Worm (Caenorhabditis elegans) whole organism, L2 larva: ENCODE results near the gene oig-1.

Experiments used
- C34F6.9 ChIP-seq: fragments of 150-350 bp; optimal IDR thresholded peaks from 2 replicates; lab custom pipeline; 2014; ENCODE audit warnings: missing biosample characterization, missing genetic modification characterization
- R02D3.7 ChIP-seq: fragments of 150-350 bp; optimal IDR thresholded peaks from 2 replicates; lab custom pipeline; 2014; ENCODE audit warnings: missing biosample characterization, missing genetic modification characterization
- Y55F3AM.14 ChIP-seq: fragments of 200-800 bp; sonication (Bioruptor generic); optimal IDR thresholded peaks from 2 replicates; lab custom pipeline; 2018; ENCODE audit warnings: mild to moderate bottlenecking, missing genetic modification characterization, missing compliant biosample characterization
- ZK546.5 ChIP-seq: sonication (generic microtip); optimal IDR thresholded peaks from 2 replicates; lab custom pipeline; 2017; ENCODE audit warnings: missing biosample characterization, missing genetic modification characterization
- aly-2 ChIP-seq: fragments of 150-350 bp; optimal IDR thresholded peaks from 2 replicates; lab custom pipeline; 2014; ENCODE audit warnings: missing biosample characterization, missing genetic modification characterization
- ama-1 ChIP-seq: fragments of 150-350 bp; optimal IDR thresholded peaks from 2 replicates; lab custom pipeline; 2018; ENCODE audit warnings: inconsistent platforms
- blmp-1 ChIP-seq: sonication (generic microtip); optimal IDR thresholded peaks from 2 replicates; lab custom pipeline; 2017; ENCODE audit warnings: missing genetic modification characterization, mild to moderate bottlenecking, missing compliant biosample characterization, antibody characterized with exemption, moderate library complexity; ENCODE audit not compliant: insufficient read depth
- ceh-16 ChIP-seq: fragments of 150-350 bp; optimal IDR thresholded peaks from 2 replicates; lab custom pipeline; 2014; ENCODE audit warnings: missing biosample characterization, missing genetic modification characterization
- crh-2 ChIP-seq: sonication (generic microtip); optimal IDR thresholded peaks from 2 replicates; lab custom pipeline; 2017; ENCODE audit warnings: missing biosample characterization, missing genetic modification characterization
- egl-27 ChIP-seq: sonication (generic microtip); optimal IDR thresholded peaks from 3 replicates; lab custom pipeline; 2017; ENCODE audit warnings: missing biosample characterization, missing genetic modification reagents, missing genetic modification characterization
- elt-1 ChIP-seq: fragments of 150-350 bp; optimal IDR thresholded peaks from 2 replicates; lab custom pipeline; 2014; ENCODE audit warnings: missing biosample characterization, missing genetic modification characterization
- fos-1 ChIP-seq: fragments of 150-350 bp; optimal IDR thresholded peaks from 2 replicates; lab custom pipeline; 2014; ENCODE audit warnings: missing biosample characterization, missing genetic modification characterization
- lin-13 ChIP-seq: fragments of 150-350 bp; optimal IDR thresholded peaks from 2 replicates; lab custom pipeline; 2014; ENCODE audit warnings: missing biosample characterization, missing genetic modification reagents, missing genetic modification characterization
- lin-39 ChIP-seq: fragments of 150-350 bp; optimal IDR thresholded peaks from 2 replicates; lab custom pipeline; 2014; ENCODE audit warnings: missing biosample characterization, missing genetic modification reagents, missing genetic modification characterization
- lsy-2 ChIP-seq, 2 experiments: fragments of 150-350 bp in 1 of 2; sonication (generic microtip) in 1 of 2; optimal IDR thresholded peaks; 2 replicates each; lab custom pipeline; 2014 to 2017; ENCODE audit warnings: missing biosample characterization in 2 of 2, missing genetic modification characterization in 2 of 2
- mab-5 ChIP-seq: fragments of 150-350 bp; optimal IDR thresholded peaks from 2 replicates; lab custom pipeline; 2014; ENCODE audit warnings: missing biosample characterization, missing genetic modification characterization
- mbf-1 ChIP-seq: sonication (generic microtip); optimal IDR thresholded peaks from 2 replicates; lab custom pipeline; 2017; ENCODE audit warnings: missing biosample characterization, missing genetic modification characterization
- mdl-1 ChIP-seq, 2 experiments: fragments of 150-350 bp in 1 of 2; sonication (generic microtip) in 1 of 2; optimal IDR thresholded peaks; 2 replicates each; lab custom pipeline; 2017; ENCODE audit warnings: missing biosample characterization in 2 of 2, missing genetic modification characterization in 2 of 2
- nhr-10 ChIP-seq: sonication (generic microtip); optimal IDR thresholded peaks from 2 replicates; lab custom pipeline; 2017; ENCODE audit warnings: missing biosample characterization, missing genetic modification characterization
- nhr-11 ChIP-seq: fragments of 150-350 bp; optimal IDR thresholded peaks from 2 replicates; lab custom pipeline; 2014; ENCODE audit warnings: missing biosample characterization, missing genetic modification characterization
- nhr-12 ChIP-seq: fragments of 150-350 bp; optimal IDR thresholded peaks from 2 replicates; lab custom pipeline; 2014; ENCODE audit warnings: missing biosample characterization, missing genetic modification characterization
- nhr-21 ChIP-seq: fragments of 150-350 bp; optimal IDR thresholded peaks from 2 replicates; lab custom pipeline; 2014; ENCODE audit warnings: missing biosample characterization, missing genetic modification characterization
- nhr-23 ChIP-seq: fragments of 150-350 bp; optimal IDR thresholded peaks from 2 replicates; lab custom pipeline; 2014; ENCODE audit warnings: missing biosample characterization, missing genetic modification reagents, missing genetic modification characterization
- nhr-237 ChIP-seq: fragments of 150-350 bp; optimal IDR thresholded peaks from 2 replicates; lab custom pipeline; 2014; ENCODE audit warnings: missing biosample characterization, missing genetic modification characterization
- nhr-25 ChIP-seq: fragments of 150-350 bp; sonication (generic microtip); optimal IDR thresholded peaks from 3 replicates; lab custom pipeline; 2014; ENCODE audit warnings: missing biosample characterization, missing genetic modification characterization
- nhr-77 ChIP-seq: fragments of 150-350 bp; optimal IDR thresholded peaks from 2 replicates; lab custom pipeline; 2014; ENCODE audit warnings: missing biosample characterization, missing genetic modification characterization
- peb-1 ChIP-seq: fragments of 150-350 bp; optimal IDR thresholded peaks from 2 replicates; lab custom pipeline; 2014; ENCODE audit warnings: missing biosample characterization, missing genetic modification characterization
- sem-4 ChIP-seq: fragments of 150-350 bp; optimal IDR thresholded peaks from 2 replicates; lab custom pipeline; 2014; ENCODE audit warnings: missing biosample characterization, missing genetic modification reagents, missing genetic modification characterization
- sma-3 ChIP-seq: sonication (generic microtip); optimal IDR thresholded peaks from 2 replicates; lab custom pipeline; 2016; ENCODE audit warnings: missing genetic modification reagents, missing genetic modification characterization, missing compliant biosample characterization
- sma-9 ChIP-seq, 2 experiments: fragments of 150-350 bp in 1 of 2; sonication (generic microtip) in 1 of 2; optimal IDR thresholded peaks; 2 replicates each; lab custom pipeline; 2014 to 2016; ENCODE audit warnings: missing genetic modification characterization in 2 of 2, mild to moderate bottlenecking in 1 of 2, missing biosample characterization in 1 of 2, missing compliant biosample characterization in 1 of 2, missing genetic modification reagents in 1 of 2, moderate library complexity in 1 of 2
- snpc-4 ChIP-seq: fragments of 150-350 bp; optimal IDR thresholded peaks from 2 replicates; lab custom pipeline; 2014; ENCODE audit warnings: missing biosample characterization, missing genetic modification characterization
- unc-39 ChIP-seq: fragments of 150-350 bp; optimal IDR thresholded peaks from 2 replicates; lab custom pipeline; 2014; ENCODE audit warnings: missing biosample characterization, missing genetic modification characterization
- unc-55 ChIP-seq: fragments of 150-350 bp; sonication (generic microtip); optimal IDR thresholded peaks from 3 replicates; lab custom pipeline; 2014; ENCODE audit warnings: missing biosample characterization, missing genetic modification reagents, missing genetic modification characterization
- unc-62 ChIP-seq: fragments of 150-350 bp; optimal IDR thresholded peaks from 2 replicates; lab custom pipeline; 2014; ENCODE audit warnings: missing biosample characterization, missing genetic modification reagents, missing genetic modification characterization
- zag-1 ChIP-seq: fragments of 150-350 bp; optimal IDR thresholded peaks from 2 replicates; lab custom pipeline; 2014; ENCODE audit warnings: missing biosample characterization, missing genetic modification characterization
- ztf-1 ChIP-seq: fragments of 200-800 bp; sonication (Bioruptor generic); conservative IDR thresholded peaks from 2 replicates; pipeline ENCODE4 v1.3.6; 2022; ENCODE audit warnings: missing genetic modification characterization, missing compliant biosample characterization
- ztf-11 ChIP-seq: sonication (generic microtip); optimal IDR thresholded peaks from 2 replicates; lab custom pipeline; 2017; ENCODE audit warnings: missing biosample characterization, missing genetic modification characterization
- ztf-4 ChIP-seq: fragments of 150-350 bp; optimal IDR thresholded peaks from 2 replicates; lab custom pipeline; 2014; ENCODE audit warnings: missing biosample characterization, missing genetic modification characterization

The oig-1 gene

DNA sequence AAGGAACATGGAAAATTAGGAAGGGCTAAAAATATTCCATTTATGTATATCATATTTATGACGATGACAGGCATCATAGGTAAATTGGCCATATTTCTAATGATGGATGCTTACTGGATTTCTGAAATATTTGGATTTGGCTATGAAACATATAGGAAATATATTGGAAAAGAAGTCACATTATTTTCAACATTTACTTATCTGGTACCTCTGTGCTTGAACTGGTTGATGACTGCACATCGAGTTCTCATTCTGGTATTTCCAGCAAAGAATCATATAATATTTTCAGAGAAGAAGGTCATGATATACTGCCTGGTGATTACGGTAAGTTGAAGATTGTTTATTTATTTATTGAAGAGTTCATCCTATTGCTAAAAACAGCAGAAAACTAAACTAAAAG lies 7.2 kb upstream of the oig-1 start, which contains the start of gene srxa-5:
Gene srxa-5 (plus strand): TSS at position 301 of the 400 bp plus-strand sequence.
- no peak for TF ChIP-seq nhr-10 (tag; lab: Kevin White, UChicago)
- TF ChIP-seq mdl-1 (tag; optimal IDR thresholded peaks at IDR 0.05; lab: Kevin White, UChicago) = no peak
- TF ChIP-seq unc-55 (GFP tag; lab: Kevin White, UChicago) = no peak
- TF ChIP-seq peb-1 (tag; lab: Kevin White, UChicago) = no peak
- no peak for TF ChIP-seq nhr-12 (tag; lab: Kevin White, UChicago)
- TF ChIP-seq unc-39 (tag; lab: Kevin White, UChicago) = no peak
- TF ChIP-seq lin-39 (tag; lab: Kevin White, UChicago) = no peak
- no peak for TF ChIP-seq nhr-21
- TF ChIP-seq nhr-237 (tag; lab: Kevin White, UChicago) = no peak
- no peak for TF ChIP-seq sma-9 (GFP tag; optimal IDR thresholded peaks at IDR 0.05; lab: Kevin White, UChicago)
- no peak for TF ChIP-seq sma-9 (tag; optimal IDR thresholded peaks at IDR 0.05; lab: Kevin White, UChicago)
- TF ChIP-seq nhr-23 (tag; lab: Kevin White, UChicago) = no peak
- TF ChIP-seq sem-4 (tag; lab: Kevin White, UChicago) = no peak
- TF ChIP-seq mbf-1 = no peak
- no peak for TF ChIP-seq crh-2 (tag; lab: Kevin White, UChicago)
- no peak for TF ChIP-seq ztf-1 (GFP tag; lab: Robert Waterston, UW)
- TF ChIP-seq ama-1 (lab: Kevin White, UChicago) = no peak
- no peak for TF ChIP-seq elt-1

DNA sequence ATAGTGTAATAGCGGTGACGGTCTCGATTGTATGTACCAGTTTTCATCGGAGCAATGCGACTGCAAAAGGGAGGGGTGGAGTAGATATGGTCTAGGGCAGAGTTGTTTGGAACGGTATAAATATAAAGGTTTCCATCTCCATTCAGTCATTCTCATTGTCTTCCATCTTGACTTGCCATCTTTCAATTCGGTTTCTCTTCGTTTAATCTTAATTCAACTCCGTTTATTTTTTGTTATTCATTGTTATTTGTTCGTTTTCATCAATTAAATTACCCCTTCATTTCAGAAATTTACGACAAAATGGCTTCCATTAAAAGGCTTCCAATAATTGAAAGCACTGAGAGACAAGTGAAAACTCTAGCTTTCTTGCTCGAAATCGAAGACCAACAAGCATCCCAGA lies 5.6 kb upstream of the oig-1 start, which contains the start of gene C09E7.11:
Gene C09E7.11 (plus strand): TSS at position 301 of the 400 bp plus-strand sequence.
- TF ChIP-seq blmp-1 (tag; lab: Kevin White, UChicago) (no peak), nhr-77 (tag; lab: Kevin White, UChicago) (no peak), lin-13 (GFP tag; lab: Kevin White, UChicago) (no peak), zag-1 (no peak), nhr-25 (tag; lab: Kevin White, UChicago) (no peak)

ce11 chrIII:6527902-6528301 lies 2.4 kb upstream of the oig-1 start, which contains the start of gene pqn-10:
pqn-10 (plus strand) TSS chrIII:6528202.
- no peak for TF ChIP-seq ztf-11 (tag; lab: Kevin White, UChicago)
- no peak for TF ChIP-seq blmp-1 (tag; lab: Kevin White, UChicago)
- TF ChIP-seq, all 48 proteins: peak for 0

DNA sequence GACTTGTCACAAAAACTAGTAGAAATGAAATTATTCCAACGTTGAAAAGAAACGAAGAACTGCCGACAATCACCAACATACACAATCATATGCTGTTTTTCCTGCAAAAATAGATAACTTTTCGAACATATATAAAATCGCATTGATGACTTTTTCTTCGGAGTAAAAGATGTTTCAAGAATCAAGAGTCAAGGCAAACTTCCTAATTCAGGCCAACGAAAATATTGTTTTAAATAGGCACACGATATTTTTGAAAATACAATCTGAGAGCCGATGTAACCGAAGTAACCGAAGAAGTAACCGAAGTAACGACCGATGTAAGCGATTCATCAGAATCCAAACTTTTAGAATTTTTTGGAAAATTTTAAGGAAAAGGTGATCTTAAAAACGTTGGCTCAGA lies 5.5 kb downstream of the oig-1 start, which contains the start of gene C09E7.10:
Gene C09E7.10 (minus strand): TSS at position 101 of the 400 bp plus-strand sequence.
- TF ChIP-seq C34F6.9 (no peak), nhr-10 (tag; lab: Kevin White, UChicago) (no peak), R02D3.7 (tag; lab: Kevin White, UChicago) (no peak), nhr-11 (tag; lab: Kevin White, UChicago) (no peak), egl-27 (no peak), zag-1 (no peak), nhr-25 (tag; lab: Kevin White, UChicago) (no peak), sma-3 (GFP tag; lab: Kevin White, UChicago) (no peak), crh-2 (tag; lab: Kevin White, UChicago) (no peak), ztf-4 (tag; lab: Kevin White, UChicago) (no peak), ceh-16 (tag; lab: Kevin White, UChicago) (no peak), lin-39 (tag; lab: Kevin White, UChicago) (no peak), unc-62 (no peak), blmp-1 (tag; lab: Kevin White, UChicago) (no peak), lsy-2 (tag; optimal IDR thresholded peaks at IDR 0.05; lab: Kevin White, UChicago) (no peak)

DNA sequence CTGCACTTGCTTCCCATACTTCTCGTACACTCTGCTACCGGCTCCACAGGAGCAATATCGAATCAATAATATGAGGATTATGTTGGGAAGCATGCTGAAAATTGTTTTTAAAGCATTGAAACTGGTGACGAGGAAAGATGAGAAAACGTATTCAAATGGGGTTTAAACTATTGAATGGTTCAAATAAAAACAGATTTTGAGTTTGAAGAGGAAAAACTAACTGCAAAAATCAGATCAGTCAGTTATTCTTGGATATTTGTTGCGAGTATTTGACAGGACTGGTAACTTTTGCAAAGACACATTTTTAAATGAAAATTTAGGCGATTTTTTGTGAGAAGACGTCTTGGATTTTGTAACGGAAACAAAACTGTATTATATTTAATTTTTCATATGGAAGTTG lies 10.8 kb downstream of the oig-1 start, which contains the start of gene acr-5:
Gene acr-5 (minus strand): TSS at position 101 of the 400 bp plus-strand sequence.
- no peak for TF ChIP-seq lsy-2 (tag; optimal IDR thresholded peaks at IDR 0.05; lab: Kevin White, UChicago)
- TF ChIP-seq mdl-1 (tag; optimal IDR thresholded peaks at IDR 0.05; lab: Kevin White, UChicago) = no peak
- TF ChIP-seq sma-9 (GFP tag; optimal IDR thresholded peaks at IDR 0.05; lab: Kevin White, UChicago) = no peak
- TF ChIP-seq sma-9 (tag; optimal IDR thresholded peaks at IDR 0.05; lab: Kevin White, UChicago) = no peak
- TF ChIP-seq aly-2 = no peak
- TF ChIP-seq ZK546.5 (tag; lab: Kevin White, UChicago) = no peak
- no peak for TF ChIP-seq mab-5 (tag; lab: Kevin White, UChicago)
- TF ChIP-seq snpc-4 (tag; lab: Kevin White, UChicago) = no peak
- TF ChIP-seq mbf-1 = no peak
- TF ChIP-seq nhr-21 = no peak
- TF ChIP-seq fos-1 (tag; lab: Kevin White, UChicago) = no peak
- TF ChIP-seq nhr-10 (tag; lab: Kevin White, UChicago) = no peak
- TF ChIP-seq ama-1 (lab: Kevin White, UChicago) = no peak
- no peak for TF ChIP-seq Y55F3AM.14
- TF ChIP-seq ztf-11 (tag; lab: Kevin White, UChicago) = no peak
- TF ChIP-seq nhr-23 (tag; lab: Kevin White, UChicago) = no peak
- TF ChIP-seq nhr-11 (tag; lab: Kevin White, UChicago) = no peak
- TF ChIP-seq nhr-77 (tag; lab: Kevin White, UChicago) = no peak
